Worm (Caenorhabditis elegans): ENCODE measurements around the gene R166.2.

The R166.2 gene

DNA sequence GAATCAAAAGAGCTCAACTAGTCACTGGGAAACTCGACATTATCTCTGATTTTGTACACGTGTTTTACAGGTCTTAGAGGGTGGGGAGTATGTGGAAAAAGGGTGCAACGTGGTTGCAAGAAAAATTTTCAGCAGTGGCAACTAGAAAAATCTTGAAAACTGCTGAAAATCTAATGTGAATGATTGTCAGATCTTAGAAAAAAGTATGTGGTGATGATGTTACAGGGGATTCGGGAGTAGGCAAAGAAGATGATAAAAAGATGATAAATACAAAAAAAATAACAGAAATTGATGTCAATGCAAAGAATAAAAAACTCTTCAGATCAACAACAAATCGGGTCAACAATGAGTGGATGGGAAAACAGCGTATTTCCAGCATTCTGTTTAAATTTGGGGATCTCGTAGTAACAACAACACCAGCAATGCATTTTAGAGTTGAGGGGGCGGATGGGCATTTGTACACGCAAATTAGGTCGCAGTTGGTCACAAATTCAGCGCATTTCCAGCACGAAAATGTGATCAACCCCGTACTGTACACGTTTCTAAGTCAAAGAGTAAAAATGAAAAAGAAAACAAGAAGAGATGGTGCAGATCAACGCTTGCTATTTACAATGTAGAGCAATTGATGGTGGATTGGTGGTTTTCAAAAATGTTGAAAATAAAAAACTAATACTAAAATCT lies 6.1 kb upstream of the R166.2 start (continued):
- TF ChIP-seq ZK185.1 (tag; optimal IDR thresholded peaks at IDR 0.05; ENCODE audit: poor library complexity, severe bottlenecking) (peak; percentile 36), F57C9.4 (tag; optimal IDR thresholded peaks at IDR 0.05) (peak; percentile 66), F57A8.1 (GFP tag; optimal IDR thresholded peaks at IDR 0.05) (no peak), tbp1 (GFP tag; optimal IDR thresholded peaks at IDR 0.05) (peak; percentile 33), repo-1 (tag; optimal IDR thresholded peaks at IDR 0.05) (peak; percentile 76), bed-2 (GFP tag; IDR thresholded peaks at IDR 0.05) (no peak), aptf-3 (GFP tag; IDR thresholded peaks at IDR 0.05) (0 out of 2 replicates have a peak, but pooled peaks have one; percentile 4), atf-7 (tag; optimal IDR thresholded peaks at IDR 0.05) (peak; percentile 24), attf-6 (GFP tag; IDR thresholded peaks at IDR 0.05) (no peak), F39B2.1 (GFP tag; IDR thresholded peaks at IDR 0.05) (0 out of 2 replicates have a peak, but pooled peaks have one; percentile 9), ceh-40 (GFP tag; IDR thresholded peaks at IDR 0.05) (no peak), hmg-1.2 (GFP tag; IDR thresholded peaks at IDR 0.05) (peak; percentile 40), nhr-179 (tag; optimal IDR thresholded peaks at IDR 0.05) (no peak), lsl-1 (GFP tag; optimal IDR thresholded peaks at IDR 0.05) (peak; percentile 18), ceh-100 (GFP tag; IDR thresholded peaks at IDR 0.05) (no peak; the same call in 1 of the 2 replicates), unc-62 (GFP tag; optimal IDR thresholded peaks at IDR 0.05) (no peak), ama-1 (optimal IDR thresholded peaks at IDR 0.05) (peak; percentile 44), ama-1 (GFP tag; optimal IDR thresholded peaks at IDR 0.05) (no peak), F23B12.7 (tag; optimal IDR thresholded peaks at IDR 0.05; ENCODE audit: insufficient read depth) (no peak), snpc-1.3 (tag; optimal IDR thresholded peaks at IDR 0.05; ENCODE audit: insufficient read depth) (peak; percentile 25), ccch-3 (GFP tag; optimal IDR thresholded peaks at IDR 0.05) (no peak)

DNA sequence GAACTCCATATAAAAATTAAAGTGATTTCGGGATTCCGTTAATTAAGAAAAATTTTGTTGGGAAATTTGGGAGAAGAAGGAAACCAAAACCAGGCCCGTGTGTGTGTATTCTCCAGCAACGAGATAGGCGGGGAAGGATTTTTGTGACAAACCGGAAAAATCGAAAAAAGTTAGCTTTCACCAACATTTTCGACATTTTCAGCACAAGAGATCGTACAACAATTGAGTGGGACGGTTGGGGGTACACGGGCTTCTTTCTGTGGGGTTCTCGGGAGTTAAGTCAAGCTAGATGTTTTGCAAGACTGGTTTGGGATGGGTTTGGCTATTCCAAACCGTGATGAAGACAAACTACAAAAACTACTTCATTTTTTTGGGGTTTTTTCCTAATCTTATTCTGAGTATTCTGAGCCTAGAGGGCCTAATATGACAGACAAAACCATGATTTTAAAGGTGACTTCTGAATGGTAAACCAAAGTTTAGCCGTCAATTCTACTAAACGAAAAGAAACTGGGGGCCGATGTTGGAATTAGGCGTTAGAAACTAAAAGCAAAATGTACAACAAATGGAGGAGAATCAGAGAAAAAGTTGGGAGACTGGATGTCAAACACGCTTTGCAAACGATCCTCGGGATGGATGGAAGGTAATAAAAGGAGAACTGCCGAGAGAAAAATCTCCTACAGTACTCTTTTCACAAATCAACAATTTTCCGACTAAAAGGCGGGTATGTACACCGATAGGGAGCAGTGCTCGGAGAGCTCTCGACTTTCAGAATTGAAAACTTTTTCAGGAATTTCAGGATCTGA lies 5.4 kb upstream of the R166.2 start:
- peak; percentile 29 for TF ChIP-seq gei-17 (GFP tag; optimal IDR thresholded peaks at IDR 0.05)
- TF ChIP-seq F23B12.7 (tag; optimal IDR thresholded peaks at IDR 0.05; ENCODE audit: insufficient read depth) = no peak
- TF ChIP-seq mel-28 (tag; optimal IDR thresholded peaks at IDR 0.05; ENCODE audit: borderline replicate concordance) = peak; percentile 63
- no peak for TF ChIP-seq nhr-90 (tag; optimal IDR thresholded peaks at IDR 0.05)
- TF ChIP-seq ztf-28 (GFP tag; IDR thresholded peaks at IDR 0.05) = peak; percentile 58; the same call in 1 of the 2 replicates
- TF ChIP-seq attf-5 (GFP tag; optimal IDR thresholded peaks at IDR 0.05) = peak; percentile 23
- no peak for TF ChIP-seq K12H6.12 (tag; optimal IDR thresholded peaks at IDR 0.05)
- peak; percentile 48 for TF ChIP-seq ekl-4 (GFP tag; IDR thresholded peaks at IDR 0.05)
- TF ChIP-seq ZK185.1 (tag; optimal IDR thresholded peaks at IDR 0.05; ENCODE audit: poor library complexity, severe bottlenecking) = peak; percentile 30
- peak; percentile 16; the same call in 1 of the 2 replicates for TF ChIP-seq Y95B8A.8 (GFP tag; IDR thresholded peaks at IDR 0.05)
- peak; percentile 28; the same call in 1 of the 2 replicates for TF ChIP-seq hmg-1.2 (GFP tag; IDR thresholded peaks at IDR 0.05)
- TF ChIP-seq tlf-1 (GFP tag; optimal IDR thresholded peaks at IDR 0.05) = peak; percentile 31
- TF ChIP-seq unc-130 (GFP tag; optimal IDR thresholded peaks at IDR 0.05) = no peak
- TF ChIP-seq ceh-58 (GFP tag; IDR thresholded peaks at IDR 0.05) = 0 out of 2 replicates have a peak, but pooled peaks have one; percentile 51
- TF ChIP-seq ama-1 (optimal IDR thresholded peaks at IDR 0.05) = peak; percentile 93
- no peak for TF ChIP-seq ama-1 (GFP tag; optimal IDR thresholded peaks at IDR 0.05)
- TF ChIP-seq ztf-3 (GFP tag; optimal IDR thresholded peaks at IDR 0.05) = no peak
- 0 out of 2 replicates have a peak, but pooled peaks have one; percentile 49 for TF ChIP-seq aptf-2 (GFP tag; conservative IDR thresholded peaks at IDR 0.05)
- peak; percentile 44; the same call in 1 of the 2 replicates for TF ChIP-seq Y53G8AR.9 (GFP tag; conservative IDR thresholded peaks at IDR 0.05)
- peak; percentile 48; the same call in 1 of the 2 replicates for TF ChIP-seq madf-6 (GFP tag; IDR thresholded peaks at IDR 0.05)
- no peak; the same call in 1 of the 2 replicates for TF ChIP-seq attf-3 (GFP tag; conservative IDR thresholded peaks at IDR 0.05)
- peak; percentile 32 for TF ChIP-seq somi-1 (GFP tag; optimal IDR thresholded peaks at IDR 0.05)
- peak; percentile 12; the same call in 1 of the 2 replicates for TF ChIP-seq Y56A3A.18 (GFP tag; IDR thresholded peaks at IDR 0.05)
- TF ChIP-seq lin-35 (GFP tag; optimal IDR thresholded peaks at IDR 0.05) = peak in 2 of 3 experiments; percentile 10 to 11
- TF ChIP-seq nfyb-1 (GFP tag; IDR thresholded peaks at IDR 0.05) = peak; percentile 75
- no peak for TF ChIP-seq him-1 (tag; optimal IDR thresholded peaks at IDR 0.05)
- no peak for TF ChIP-seq akir-1 (GFP tag; optimal IDR thresholded peaks at IDR 0.05)
- peak; percentile 57 for TF ChIP-seq athp-1 (tag; optimal IDR thresholded peaks at IDR 0.05)

Data from whole organism, young adult.